Fruit fly (Drosophila melanogaster) whole organism, embryonic: ENCODE measurements around the gene Vajk2.

Experiments
- CG18476 ChIP-seq: fragments of 200-800 bp; sonication (Bioruptor generic); optimal IDR thresholded peaks from 2 replicates; lab custom pipeline; 2016; ENCODE audit warnings: missing biosample characterization, mild to moderate bottlenecking, missing genetic modification characterization
- CG9215 ChIP-seq: fragments of 200-800 bp; sonication (Bioruptor generic); IDR thresholded peaks from 2 replicates; pipeline ENCODE4 v1.3.6; 2022; ENCODE audit warnings: missing biosample characterization, missing genetic modification characterization
- fd102C ChIP-seq: fragments of 200-800 bp; sonication (Bioruptor generic); optimal IDR thresholded peaks from 2 replicates; lab custom pipeline; 2018; ENCODE audit warnings: missing biosample characterization, mild to moderate bottlenecking, missing genetic modification characterization, moderate library complexity
- fu2 ChIP-seq: fragments of 200-800 bp; sonication (Bioruptor generic); optimal IDR thresholded peaks from 2 replicates; lab custom pipeline; 2016; ENCODE audit warnings: missing biosample characterization, missing genetic modification characterization
- gcm2 ChIP-seq: fragments of 200-800 bp; sonication (Bioruptor generic); optimal IDR thresholded peaks from 2 replicates; lab custom pipeline; 2016; ENCODE audit warnings: missing biosample characterization, missing genetic modification characterization
- lmd ChIP-seq: fragments of 200-800 bp; sonication (Bioruptor generic); IDR thresholded peaks from 2 replicates; pipeline ENCODE4 v1.3.6; 2022; ENCODE audit warnings: missing biosample characterization, missing genetic modification characterization
- org-1 ChIP-seq: fragments of 200-800 bp; sonication (Bioruptor generic); optimal IDR thresholded peaks from 2 replicates; lab custom pipeline; 2017; ENCODE audit warnings: missing biosample characterization, missing genetic modification characterization
- pzg ChIP-seq: fragments of 200-800 bp; sonication (Bioruptor generic); optimal IDR thresholded peaks from 3 replicates; lab custom pipeline; 2018; ENCODE audit warnings: missing biosample characterization, mild to moderate bottlenecking, missing genetic modification characterization, moderate library complexity
- sim ChIP-seq: fragments of 200-800 bp; sonication (Bioruptor generic); IDR thresholded peaks from 2 replicates; pipeline ENCODE4 v1.3.6; 2022; ENCODE audit warnings: missing biosample characterization, missing genetic modification characterization

dm6 chr2L:13911783-13912182, 22.7 kb downstream of the Vajk2 start, which contains the start of gene Acyp:
- TF ChIP-seq CG9215 (no peak), lmd (GFP tag; lab: Robert Waterston, UW) (no peak), org-1 (no peak), gcm2 (GFP tag; lab: Kevin White, UChicago) (no peak), fu2 (no peak), pzg (no peak), fd102C (no peak), CG18476 (GFP tag; lab: Kevin White, UChicago) (no peak), sim (GFP tag; lab: Robert Waterston, UW) (no peak)
